Fruit fly (Drosophila melanogaster): ENCODE measurements around the gene Dhrs4.

Dhrs4 gene

dm6 chr3L:5186807-5187571 is 45.5 kb upstream of the Dhrs4 start (continued):
- peak; percentile 74 for TF ChIP-seq CG6683 (GFP tag; optimal IDR thresholded peaks at IDR 0.05)
- peak; percentile 88 for TF ChIP-seq NfI (GFP tag; optimal IDR thresholded peaks at IDR 0.05)
- TF ChIP-seq CTCF (GFP tag; optimal IDR thresholded peaks at IDR 0.05) = peak; percentile 61
- peak; percentile 56 for TF ChIP-seq danr (GFP tag; IDR thresholded peaks at IDR 0.05)
- TF ChIP-seq NC2α (GFP tag; optimal IDR thresholded peaks at IDR 0.05) = peak; percentile 59
- TF ChIP-seq pb (GFP tag; optimal IDR thresholded peaks at IDR 0.05) = peak; percentile 84
- TF ChIP-seq B-H2 (GFP tag; optimal IDR thresholded peaks at IDR 0.05) = peak; percentile 36
- TF ChIP-seq CG1603 (tag; optimal IDR thresholded peaks at IDR 0.05) = peak; percentile 98
- TF ChIP-seq fu2 (GFP tag; optimal IDR thresholded peaks at IDR 0.05) = peak; percentile 67
- TF ChIP-seq CG10366 (GFP tag; IDR thresholded peaks at IDR 0.05) = peak; percentile 86
- no peak for TF ChIP-seq Elba2 (GFP tag; optimal IDR thresholded peaks at IDR 0.05)
- peak; percentile 96 for TF ChIP-seq unpg (GFP tag; optimal IDR thresholded peaks at IDR 0.05)
- peak; percentile 58 for TF ChIP-seq Myb (GFP tag; optimal IDR thresholded peaks at IDR 0.05)
- peak; percentile 88 for TF ChIP-seq HLH3B (GFP tag; IDR thresholded peaks at IDR 0.05)
- peak; percentile 57 for TF ChIP-seq CG10565 (GFP tag; optimal IDR thresholded peaks at IDR 0.05)
- peak; percentile 92 for TF ChIP-seq CG6813 (GFP tag; optimal IDR thresholded peaks at IDR 0.05)
- TF ChIP-seq Trl (optimal IDR thresholded peaks at IDR 0.05) = peak in 1 of 2 experiments; percentile 8
- peak; percentile 88 for TF ChIP-seq Trl (GFP tag; optimal IDR thresholded peaks at IDR 0.05)
- TF ChIP-seq Tbp (GFP tag; optimal IDR thresholded peaks at IDR 0.05) = no peak
- TF ChIP-seq BEAF-32 (GFP tag; optimal IDR thresholded peaks at IDR 0.05) = no peak
- peak; percentile 56 for TF ChIP-seq stwl (tag; optimal IDR thresholded peaks at IDR 0.05)
- TF ChIP-seq HLH54F (GFP tag; optimal IDR thresholded peaks at IDR 0.05) = peak; percentile 83
- peak; percentile 79 for TF ChIP-seq odd (GFP tag; optimal IDR thresholded peaks at IDR 0.05)
- peak; percentile 75 for TF ChIP-seq CG18476 (GFP tag; optimal IDR thresholded peaks at IDR 0.05)
- peak; percentile 92 for TF ChIP-seq oc (tag; optimal IDR thresholded peaks at IDR 0.05)
- no peak for TF ChIP-seq zf30C (GFP tag; optimal IDR thresholded peaks at IDR 0.05)
- TF ChIP-seq CG17328 (GFP tag; IDR thresholded peaks at IDR 0.05) = peak; percentile 95
- peak; percentile 87 for TF ChIP-seq pnt (GFP tag; optimal IDR thresholded peaks at IDR 0.05)
- peak; percentile 90 for TF ChIP-seq Side (GFP tag; optimal IDR thresholded peaks at IDR 0.05)
- TF ChIP-seq stc (GFP tag; IDR thresholded peaks at IDR 0.05) = peak; percentile 90
- peak; percentile 59 for TF ChIP-seq kah (GFP tag; optimal IDR thresholded peaks at IDR 0.05)
- peak; percentile 86 to 88 for TF ChIP-seq chif (GFP tag; optimal IDR thresholded peaks at IDR 0.05)
- TF ChIP-seq unc-4 (GFP tag; IDR thresholded peaks at IDR 0.05; ENCODE audit: partially characterized antibody) = no peak
- peak; percentile 59 for TF ChIP-seq CG10431 (GFP tag; optimal IDR thresholded peaks at IDR 0.05)
- TF ChIP-seq CG14667 (GFP tag; IDR thresholded peaks at IDR 0.05) = peak; percentile 70
- peak; percentile 81 for TF ChIP-seq wek (GFP tag; optimal IDR thresholded peaks at IDR 0.05)
- TF ChIP-seq Atf6 (GFP tag; IDR thresholded peaks at IDR 0.05) = peak; percentile 80
- peak; percentile 68 for TF ChIP-seq Nf-YA (GFP tag; IDR thresholded peaks at IDR 0.05)
- peak; percentile 54; the same call in 1 of the 2 replicates for TF ChIP-seq CG9215 (GFP tag; IDR thresholded peaks at IDR 0.05)
- peak; percentile 91 for TF ChIP-seq nmo (GFP tag; optimal IDR thresholded peaks at IDR 0.05)
- TF ChIP-seq Dip2 (GFP tag; IDR thresholded peaks at IDR 0.05) = no peak
- TF ChIP-seq Fer1 (GFP tag; optimal IDR thresholded peaks at IDR 0.05) = peak; percentile 90
- TF ChIP-seq Usf (GFP tag; optimal IDR thresholded peaks at IDR 0.05) = peak; percentile 85
- TF ChIP-seq CG3847 (GFP tag; IDR thresholded peaks at IDR 0.05) = peak; percentile 70
- peak; percentile 67 for TF ChIP-seq NFAT (GFP tag; IDR thresholded peaks at IDR 0.05)
- TF ChIP-seq Xbp1 (GFP tag; optimal IDR thresholded peaks at IDR 0.05) = peak; percentile 90
- peak; percentile 78 for TF ChIP-seq CG9876 (GFP tag; optimal IDR thresholded peaks at IDR 0.05)
- peak; percentile 64 for TF ChIP-seq gro (GFP tag; optimal IDR thresholded peaks at IDR 0.05)
- peak; percentile 75 for TF ChIP-seq CG6654 (GFP tag; optimal IDR thresholded peaks at IDR 0.05)
- TF ChIP-seq cwo (GFP tag; optimal IDR thresholded peaks at IDR 0.05) = peak; percentile 85
- peak; percentile 21 for TF ChIP-seq Sry-δ (GFP tag; optimal IDR thresholded peaks at IDR 0.05)
